Fruit fly (Drosophila melanogaster): ENCODE data around the gene up.

Gene up

dm6 chrX:13640692-13641011 lies 38.3 kb upstream of the up start:
- TF ChIP-seq CG2129 (GFP tag; IDR thresholded peaks at IDR 0.05; ENCODE audit: partially characterized antibody) (no peak), tgo (GFP tag; IDR thresholded peaks at IDR 0.05) (no peak), sr (GFP tag; IDR thresholded peaks at IDR 0.05) (no peak), sd (tag; optimal IDR thresholded peaks at IDR 0.05) (no peak), CG9609 (GFP tag; optimal IDR thresholded peaks at IDR 0.05) (no peak), bbx (GFP tag; IDR thresholded peaks at IDR 0.05; ENCODE audit: partially characterized antibody) (0 out of 2 replicates have a peak, but pooled peaks have one; percentile 23), CG16779 (GFP tag; IDR thresholded peaks at IDR 0.05) (no peak), sug (tag; optimal IDR thresholded peaks at IDR 0.05) (peak; percentile 73), CG7839 (tag; optimal IDR thresholded peaks at IDR 0.05) (no peak), CG7963 (GFP tag; IDR thresholded peaks at IDR 0.05; ENCODE audit: partially characterized antibody) (no peak), zfh2 (GFP tag; optimal IDR thresholded peaks at IDR 0.05) (no peak), HLH4C (GFP tag; IDR thresholded peaks at IDR 0.05; ENCODE audit: partially characterized antibody) (0 out of 3 replicates have a peak, but pooled peaks have one; percentile 5), Deaf1 (tag; optimal IDR thresholded peaks at IDR 0.05) (no peak), az2 (GFP tag; optimal IDR thresholded peaks at IDR 0.05) (no peak), CG3995 (GFP tag; optimal IDR thresholded peaks at IDR 0.05) (peak; percentile 58), Scr (GFP tag; IDR thresholded peaks at IDR 0.05; ENCODE audit: partially characterized antibody) (no peak; the same call in 1 of the 2 replicates), CG17385 (GFP tag; optimal IDR thresholded peaks at IDR 0.05) (no peak), Doc2 (GFP tag; IDR thresholded peaks at IDR 0.05) (no peak), CG5953 (GFP tag; IDR thresholded peaks at IDR 0.05) (no peak), CG2678 (tag; optimal IDR thresholded peaks at IDR 0.05) (no peak), pho (GFP tag; optimal IDR thresholded peaks at IDR 0.05) (no peak), Trl (optimal IDR thresholded peaks at IDR 0.05) (peak in 1 of 2 experiments; percentile 42), Trl (GFP tag; optimal IDR thresholded peaks at IDR 0.05) (no peak), knrl (GFP tag; IDR thresholded peaks at IDR 0.05; ENCODE audit: partially characterized antibody) (0 out of 3 replicates have a peak, but pooled peaks have one; percentile 3), CG12219 (GFP tag; optimal IDR thresholded peaks at IDR 0.05) (no peak), E2f2 (GFP tag; IDR thresholded peaks at IDR 0.05) (0 out of 2 replicates have a peak, but pooled peaks have one; percentile 0), Opbp (GFP tag; IDR thresholded peaks at IDR 0.05; ENCODE audit: partially characterized antibody) (0 out of 3 replicates have a peak, but pooled peaks have one; percentile 1), chinmo (GFP tag; IDR thresholded peaks at IDR 0.05; ENCODE audit: partially characterized antibody) (0 out of 4 replicates have a peak, but pooled peaks have one; percentile 33), CG6791 (GFP tag; IDR thresholded peaks at IDR 0.05; ENCODE audit: partially characterized antibody) (0 out of 3 replicates have a peak, but pooled peaks have one; percentile 3), kni (GFP tag; optimal IDR thresholded peaks at IDR 0.05) (peak; percentile 90), vnd (GFP tag; IDR thresholded peaks at IDR 0.05; ENCODE audit: partially characterized antibody) (peak; percentile 53; the same call in 1 of the 3 replicates), CG42726 (GFP tag; IDR thresholded peaks at IDR 0.05; ENCODE audit: partially characterized antibody) (0 out of 2 replicates have a peak, but pooled peaks have one; percentile 1), MBD-R2 (GFP tag; IDR thresholded peaks at IDR 0.05) (no peak), Atf3 (GFP tag; optimal IDR thresholded peaks at IDR 0.05) (no peak), crol (GFP tag; IDR thresholded peaks at IDR 0.05) (peak; percentile 92), CG11085 (GFP tag; IDR thresholded peaks at IDR 0.05) (no peak), Bgb (GFP tag; IDR thresholded peaks at IDR 0.05; ENCODE audit: partially characterized antibody) (0 out of 2 replicates have a peak, but pooled peaks have one; percentile 5)

- TF ChIP-seq ssp (GFP tag; IDR thresholded peaks at IDR 0.05): peak; percentile 94
- peak; percentile 97 for TF ChIP-seq fu2 (GFP tag; optimal IDR thresholded peaks at IDR 0.05)
- peak; percentile 99 for TF ChIP-seq CG2712 (tag; optimal IDR thresholded peaks at IDR 0.05)
- TF ChIP-seq sens (GFP tag): peak; percentile 100
- TF ChIP-seq sqz (GFP tag; optimal IDR thresholded peaks at IDR 0.05): peak; percentile 94
- TF ChIP-seq Hmx (GFP tag; optimal IDR thresholded peaks at IDR 0.05): peak; percentile 92
- peak; percentile 97 for TF ChIP-seq CG13123 (GFP tag; optimal IDR thresholded peaks at IDR 0.05)
- TF ChIP-seq zfh1 (GFP tag; IDR thresholded peaks at IDR 0.05): peak; percentile 99
- peak; percentile 96 for TF ChIP-seq CG6765 (GFP tag; optimal IDR thresholded peaks at IDR 0.05)
- peak; percentile 99 for TF ChIP-seq jumu (GFP tag; optimal IDR thresholded peaks at IDR 0.05)
- TF ChIP-seq Sox102F (GFP tag; optimal IDR thresholded peaks at IDR 0.05): peak; percentile 99
- TF ChIP-seq CG10209 (GFP tag; optimal IDR thresholded peaks at IDR 0.05): peak; percentile 99
- TF ChIP-seq Med (GFP tag): peak; percentile 100
- TF ChIP-seq Optix (GFP tag; IDR thresholded peaks at IDR 0.05): peak; percentile 99
Observed at dm6 chrX:13639998-13640691, 37.8 kb upstream of the up start.
